Fruit fly (Drosophila melanogaster) whole organism, wandering third instar larva: ENCODE measurements around the gene CG2082.

Source experiments
- Abd-B ChIP-seq: fragments of >200 bp; optimal IDR thresholded peaks from 2 replicates; lab custom pipeline; 2017; ENCODE audit warnings: missing biosample characterization, missing genetic modification characterization
- Dfd ChIP-seq: fragments of >200 bp; optimal IDR thresholded peaks from 2 replicates; lab custom pipeline; 2017; ENCODE audit warnings: missing biosample characterization, missing genetic modification characterization
- Hr78 ChIP-seq: fragments of >200 bp; optimal IDR thresholded peaks from 2 replicates; lab custom pipeline; 2017; ENCODE audit warnings: missing biosample characterization, missing genetic modification characterization
- dsf ChIP-seq: sonication (Bioruptor generic); optimal IDR thresholded peaks from 2 replicates; lab custom pipeline; 2016; ENCODE audit warnings: missing biosample characterization, missing genetic modification characterization, borderline replicate concordance
- foxo ChIP-seq, 2 experiments: fragments of 200-800 bp; sonication (Bioruptor generic); optimal IDR thresholded peaks; 2 replicates in 1 of 2; 3 replicates in 1 of 2; lab custom pipeline; 2016 to 2017; ENCODE audit warnings: missing biosample characterization in 2 of 2, missing genetic modification characterization in 2 of 2
- h ChIP-seq: fragments of 200-800 bp; sonication (Bioruptor generic); optimal IDR thresholded peaks from 3 replicates; lab custom pipeline; 2016; ENCODE audit warnings: missing biosample characterization, mild to moderate bottlenecking, missing genetic modification characterization
- lola ChIP-seq: fragments of >200 bp; optimal IDR thresholded peaks from 2 replicates; lab custom pipeline; 2017; ENCODE audit warnings: missing biosample characterization, missing genetic modification characterization
- psq ChIP-seq: fragments of 200-800 bp; sonication (Bioruptor generic); optimal IDR thresholded peaks from 3 replicates; lab custom pipeline; 2017; ENCODE audit warnings: missing biosample characterization, mild to moderate bottlenecking, missing genetic modification characterization, moderate library complexity
- sage ChIP-seq: fragments of 200-800 bp; sonication (Bioruptor generic); optimal IDR thresholded peaks from 2 replicates; lab custom pipeline; 2016; ENCODE audit warnings: missing biosample characterization, mild to moderate bottlenecking, missing genetic modification characterization
- sv ChIP-seq: fragments of 200-800 bp; sonication (Bioruptor generic); optimal IDR thresholded peaks from 3 replicates; lab custom pipeline; 2016; ENCODE audit warnings: missing biosample characterization, missing genetic modification characterization
- woc ChIP-seq: sonication (Bioruptor generic); optimal IDR thresholded peaks from 2 replicates; lab custom pipeline; 2016; ENCODE audit warnings: missing biosample characterization, mild to moderate bottlenecking, missing genetic modification characterization

DNA sequence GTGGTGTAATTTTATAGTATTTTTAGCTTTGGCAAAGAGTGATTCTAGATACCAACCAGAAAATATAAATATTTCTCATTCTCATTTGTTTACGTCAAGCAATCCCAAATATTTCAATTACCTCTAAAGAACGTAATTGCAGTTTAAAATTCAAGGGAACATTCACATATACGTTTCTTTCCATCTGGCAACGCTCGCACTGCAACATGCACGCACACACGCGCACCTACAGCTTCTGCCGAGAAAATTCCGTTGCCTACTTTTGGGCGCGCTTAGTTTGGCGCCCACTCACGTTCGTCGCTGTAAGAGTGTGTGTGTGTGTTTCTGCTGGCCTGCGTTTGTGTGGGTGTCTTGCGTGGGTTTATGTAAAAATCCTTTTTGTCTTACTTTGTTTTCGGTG is 8.4 kb downstream of the CG2082 start:
- no peak for TF ChIP-seq sage (GFP tag; lab: Kevin White, UChicago)
- no peak for TF ChIP-seq Hr78
- TF ChIP-seq sv (GFP tag; lab: Kevin White, UChicago), result no peak
- no peak for TF ChIP-seq h (GFP tag; lab: Kevin White, UChicago)
- no peak for TF ChIP-seq dsf
- TF ChIP-seq Abd-B, result no peak
- TF ChIP-seq Dfd (GFP tag; lab: Kevin White, UChicago), result no peak
- TF ChIP-seq psq, result no peak
- no peak for TF ChIP-seq foxo (GFP tag; optimal IDR thresholded peaks at IDR 0.05; lab: Kevin White, UChicago)
- no peak for TF ChIP-seq lola (GFP tag; lab: Kevin White, UChicago)
- TF ChIP-seq woc (GFP tag; lab: Kevin White, UChicago), result no peak
